Fruit fly (Drosophila melanogaster): ENCODE measurements around the gene CG14829.

DNA sequence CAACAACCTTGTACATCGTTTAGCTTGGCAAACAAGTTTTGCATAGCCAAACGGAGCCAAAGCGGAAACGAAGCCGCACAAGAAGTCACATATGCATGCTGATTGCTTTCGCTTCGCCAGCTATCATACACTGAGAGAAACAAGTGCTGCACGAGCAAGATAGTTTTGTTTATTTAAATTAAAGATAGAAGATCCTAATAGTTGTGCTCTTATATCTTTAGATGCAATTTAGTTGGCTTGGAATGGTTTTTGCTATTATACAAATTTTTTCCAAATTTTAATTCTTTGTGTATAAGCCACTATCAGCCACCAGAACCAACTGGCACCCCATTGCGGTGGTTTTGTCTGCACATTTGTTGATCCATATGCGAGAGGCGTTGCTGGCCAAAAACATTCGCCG, 45.6 kb upstream of the CG14829 start:
- no peak for TF ChIP-seq CG8478 (optimal IDR thresholded peaks at IDR 0.05)
- TF ChIP-seq CTCF (optimal IDR thresholded peaks at IDR 0.05), result no peak

Data from S2 (cell line).